Worm (Caenorhabditis elegans): Measurements from ENCODE around the gene H12D21.5.
A peak's percentile ranks its signal among the peaks of the same experiment; 100 is the strongest.

The H12D21.5 gene

DNA sequence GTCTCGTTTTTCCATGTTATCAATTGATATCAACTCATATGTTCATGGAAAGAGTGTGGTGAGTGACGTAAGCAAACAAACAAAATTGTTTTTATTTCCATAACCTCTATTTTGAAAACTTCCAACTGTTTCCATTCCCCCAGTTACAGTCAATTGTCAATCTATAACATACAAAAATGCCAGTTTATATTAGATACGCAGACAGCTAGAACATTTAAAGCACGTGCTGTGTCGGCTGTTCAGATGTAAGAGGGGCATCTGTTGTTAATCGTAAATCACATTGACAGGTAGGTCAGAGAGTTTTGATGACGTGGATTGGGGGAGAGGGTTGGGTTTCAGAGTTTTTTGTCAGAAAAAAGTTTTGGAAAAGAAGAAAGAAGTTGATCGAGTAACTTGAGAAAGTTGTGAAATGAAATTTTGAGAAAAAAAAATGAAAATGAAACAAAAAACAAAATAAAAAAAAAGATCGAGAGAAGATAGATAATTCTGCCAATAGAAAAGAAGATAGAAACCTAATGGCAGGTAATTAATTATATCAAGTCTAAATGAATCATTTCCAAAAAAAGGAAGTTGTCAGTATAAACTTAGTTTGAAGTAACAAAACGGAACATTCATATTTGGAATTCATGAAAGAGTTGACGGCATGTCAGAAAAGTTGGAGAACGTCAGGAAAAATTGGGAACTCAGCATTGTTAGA lies 45.1 kb upstream of the H12D21.5 start (continued):
- TF ChIP-seq fkh-10 (GFP tag; optimal IDR thresholded peaks at IDR 0.05) (no peak), hlh-17 (GFP tag; optimal IDR thresholded peaks at IDR 0.05; ENCODE audit: borderline replicate concordance) (no peak), snu-23 (GFP tag; optimal IDR thresholded peaks at IDR 0.05) (peak; percentile 83), C16A3.4 (tag; optimal IDR thresholded peaks at IDR 0.05) (peak; percentile 26), C34B4.2 (tag; optimal IDR thresholded peaks at IDR 0.05) (no peak), sup-37 (GFP tag; optimal IDR thresholded peaks at IDR 0.05) (no peak), unc-30 (tag; optimal IDR thresholded peaks at IDR 0.05) (no peak), ets-5 (GFP tag; IDR thresholded peaks at IDR 0.05) (no peak), egl-27 (tag; optimal IDR thresholded peaks at IDR 0.05) (no peak), blmp-1 (tag; optimal IDR thresholded peaks at IDR 0.05) (peak; percentile 53), pax-3 (tag; optimal IDR thresholded peaks at IDR 0.05) (peak; percentile 14), ceh-90 (tag; optimal IDR thresholded peaks at IDR 0.05) (no peak), swsn-7 (tag; optimal IDR thresholded peaks at IDR 0.05) (peak; percentile 48), grh-1 (GFP tag; IDR thresholded peaks at IDR 0.05) (peak; percentile 42; the same call in 1 of the 2 replicates), rnt-1 (tag; optimal IDR thresholded peaks at IDR 0.05) (peak; percentile 91), pqm-1 (tag; optimal IDR thresholded peaks at IDR 0.05) (no peak), nhr-19 (GFP tag; conservative IDR thresholded peaks at IDR 0.05) (peak; percentile 78), pag-3 (tag; optimal IDR thresholded peaks at IDR 0.05; ENCODE audit: borderline replicate concordance, insufficient read depth) (no peak), vab-15 (tag; optimal IDR thresholded peaks at IDR 0.05) (peak; percentile 75), aha-1 (tag; optimal IDR thresholded peaks at IDR 0.05) (no peak), ceh-82 (tag; optimal IDR thresholded peaks at IDR 0.05) (no peak), mdl-1 (tag; optimal IDR thresholded peaks at IDR 0.05) (peak in 1 of 2 experiments; percentile 97), fkh-4 (tag; optimal IDR thresholded peaks at IDR 0.05; ENCODE audit: borderline replicate concordance) (no peak), lir-3 (tag; optimal IDR thresholded peaks at IDR 0.05; ENCODE audit: poor library complexity) (peak; percentile 37), ceh-8 (GFP tag; optimal IDR thresholded peaks at IDR 0.05) (no peak), nhr-47 (tag; optimal IDR thresholded peaks at IDR 0.05) (peak; percentile 65), efl-1 (optimal IDR thresholded peaks at IDR 0.05) (peak; percentile 36 to 42), efl-1 (GFP tag; optimal IDR thresholded peaks at IDR 0.05 in 1 of 2) (peak; percentile 14 to 94), isw-1 (GFP tag; IDR thresholded peaks at IDR 0.05) (no peak), unc-98 (GFP tag; IDR thresholded peaks at IDR 0.05) (0 out of 2 replicates have a peak, but pooled peaks have one; percentile 15), ceh-88 (GFP tag; IDR thresholded peaks at IDR 0.05) (no peak), nhr-90 (tag; optimal IDR thresholded peaks at IDR 0.05; ENCODE audit: poor library complexity) (peak; percentile 42), nhr-84 (tag; optimal IDR thresholded peaks at IDR 0.05) (no peak), elt-2 (tag; optimal IDR thresholded peaks at IDR 0.05) (peak; percentile 51), sox-4 (tag; optimal IDR thresholded peaks at IDR 0.05) (no peak), fkh-8 (tag; optimal IDR thresholded peaks at IDR 0.05) (no peak), aly-2 (tag; optimal IDR thresholded peaks at IDR 0.05) (no peak), snpc-4 (tag; optimal IDR thresholded peaks at IDR 0.05) (peak; percentile 8), nhr-20 (tag; optimal IDR thresholded peaks at IDR 0.05) (peak; percentile 83), nhr-11 (tag; optimal IDR thresholded peaks at IDR 0.05) (peak; percentile 43), C04F5.9 (tag; optimal IDR thresholded peaks at IDR 0.05) (peak; percentile 16), sptf-1 (tag; optimal IDR thresholded peaks at IDR 0.05) (no peak), unc-130 (tag; optimal IDR thresholded peaks at IDR 0.05) (peak; percentile 70), nhr-28 (tag; optimal IDR thresholded peaks at IDR 0.05) (no peak), mab-9 (GFP tag; IDR thresholded peaks at IDR 0.05) (no peak), jun-1 (tag; optimal IDR thresholded peaks at IDR 0.05) (no peak), dsc-1 (tag; optimal IDR thresholded peaks at IDR 0.05) (peak; percentile 63), dpl-1 (GFP tag; optimal IDR thresholded peaks at IDR 0.05) (peak in 2 of 3 experiments; percentile 9 to 46), elt-3 (tag; optimal IDR thresholded peaks at IDR 0.05) (peak in 2 of 6 experiments; percentile 44 to 63), nhr-76 (tag; optimal IDR thresholded peaks at IDR 0.05) (no peak), ztf-11 (tag; optimal IDR thresholded peaks at IDR 0.05) (no peak)

Measured in whole organism, L1 larva.